Worm (Caenorhabditis elegans): ENCODE data around the gene haf-2.
"Not testable (repeated sequence)": the region's sequence is repeated elsewhere in the genome, so short reads cannot be mapped to it uniquely, and the experiment has no call there.

DNA sequence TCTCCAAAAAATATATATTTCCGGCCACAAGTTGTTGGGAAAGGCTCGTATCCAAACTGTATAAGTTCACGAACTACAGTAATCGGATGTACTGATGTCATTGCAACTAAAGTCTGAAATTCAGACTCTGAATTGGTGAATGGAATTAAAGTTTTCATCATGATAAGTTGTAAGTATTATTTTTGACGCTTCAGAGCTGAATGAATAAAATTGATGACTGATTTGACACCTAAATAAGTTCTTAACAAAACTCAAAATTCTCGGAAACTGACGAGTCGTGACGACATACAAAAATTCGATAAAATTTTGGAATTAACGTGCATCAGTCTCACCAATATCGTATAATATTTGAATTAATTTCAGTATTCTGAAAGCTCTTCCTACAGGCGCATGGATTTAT is 14.0 kb upstream of the haf-2 start, which contains the start of gene F43E2.11:
- TF ChIP-seq unc-39 (tag; optimal IDR thresholded peaks at IDR 0.05); daf-12 (tag; optimal IDR thresholded peaks at IDR 0.05); elt-3 (tag; optimal IDR thresholded peaks at IDR 0.05); nfya-1 (tag; optimal IDR thresholded peaks at IDR 0.05; ENCODE audit: insufficient read depth); ztf-11 (tag; optimal IDR thresholded peaks at IDR 0.05); nhr-77 (tag; optimal IDR thresholded peaks at IDR 0.05); zag-1 (tag; optimal IDR thresholded peaks at IDR 0.05); nhr-237 (tag; optimal IDR thresholded peaks at IDR 0.05): not testable (repeated sequence)
